Worm (Caenorhabditis elegans): ENCODE data around the gene acy-3.
A peak's percentile ranks its signal among the peaks of the same experiment; 100 is the strongest.

The acy-3 gene

DNA sequence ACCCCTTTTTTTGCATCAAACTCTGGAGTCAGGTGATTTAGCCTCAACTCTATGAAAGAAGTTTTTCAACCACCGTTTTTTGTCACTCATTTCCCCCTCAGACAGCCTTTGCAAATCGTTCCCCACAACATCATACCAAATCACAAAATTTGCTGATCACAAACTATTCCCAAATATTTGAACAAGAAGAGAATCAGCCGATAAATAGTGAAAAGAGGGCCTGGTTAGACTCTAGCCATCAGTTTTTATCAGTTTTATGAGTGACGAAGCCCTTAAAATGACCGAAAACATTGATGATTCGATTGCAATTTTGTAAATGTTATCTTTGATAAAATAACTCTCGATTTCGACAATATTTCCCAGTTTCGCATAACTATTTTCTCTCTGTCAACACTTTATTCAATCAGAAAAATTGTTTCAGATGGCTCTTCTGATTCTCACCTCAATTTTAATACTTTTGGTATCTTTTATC is 48.6 kb upstream of the acy-3 start, which contains the start of gene cyp-25A2:
Gene cyp-25A2, plus strand, starts transcription at position 422 of the 472 bp plus-strand sequence.
- TF ChIP-seq F49E8.2 (tag; optimal IDR thresholded peaks at IDR 0.05; ENCODE audit: borderline replicate concordance): no peak
- TF ChIP-seq ztf-11 (tag; optimal IDR thresholded peaks at IDR 0.05): no peak
- no peak for TF ChIP-seq aha-1 (tag)
- TF ChIP-seq lim-7 (GFP tag; IDR thresholded peaks at IDR 0.05): no peak
- TF ChIP-seq nhr-77 (tag; optimal IDR thresholded peaks at IDR 0.05): peak; percentile 68
- TF ChIP-seq saeg-2 (GFP tag; IDR thresholded peaks at IDR 0.05): no peak
- no peak for TF ChIP-seq pha-4 (GFP tag; IDR thresholded peaks at IDR 0.05)
- TF ChIP-seq pha-4 (tag; optimal IDR thresholded peaks at IDR 0.05): no peak
- TF ChIP-seq lin-39 (tag; optimal IDR thresholded peaks at IDR 0.05): no peak
- TF ChIP-seq ceh-44 (GFP tag; IDR thresholded peaks at IDR 0.05): no peak
- no peak for TF ChIP-seq attf-4 (tag; optimal IDR thresholded peaks at IDR 0.05)
- no peak for TF ChIP-seq madf-9 (GFP tag; conservative IDR thresholded peaks at IDR 0.05)
- peak in 1 of 2 experiments; percentile 13 for TF ChIP-seq lsy-2 (tag; optimal IDR thresholded peaks at IDR 0.05)
- TF ChIP-seq daf-19 (GFP tag; conservative IDR thresholded peaks at IDR 0.05): no peak
- no peak for TF ChIP-seq duxl-1 (tag; optimal IDR thresholded peaks at IDR 0.05; ENCODE audit: poor library complexity)
- no peak for TF ChIP-seq T26A8.4 (GFP tag; IDR thresholded peaks at IDR 0.05)
- peak; percentile 76 for TF ChIP-seq dve-1 (tag; optimal IDR thresholded peaks at IDR 0.05; ENCODE audit: insufficient read depth)
- TF ChIP-seq ctbp-1 (GFP tag; IDR thresholded peaks at IDR 0.05): no peak
- TF ChIP-seq nhr-6 (tag; optimal IDR thresholded peaks at IDR 0.05): no peak
- TF ChIP-seq D1046.2 (GFP tag; IDR thresholded peaks at IDR 0.05): no peak
- no peak for TF ChIP-seq dmd-8 (GFP tag; IDR thresholded peaks at IDR 0.05)
- TF ChIP-seq pqm-1 (tag; optimal IDR thresholded peaks at IDR 0.05): peak; percentile 86
- no peak for TF ChIP-seq ztf-7 (tag; optimal IDR thresholded peaks at IDR 0.05)
- TF ChIP-seq lin-1 (GFP tag; IDR thresholded peaks at IDR 0.05): no peak
- TF ChIP-seq hlh-11 (tag; optimal IDR thresholded peaks at IDR 0.05): peak; percentile 69
- no peak for TF ChIP-seq daf-16 (GFP tag; optimal IDR thresholded peaks at IDR 0.05)
- peak; percentile 91 for TF ChIP-seq daf-16 (tag; optimal IDR thresholded peaks at IDR 0.05)
- TF ChIP-seq F44E2.7 (GFP tag; IDR thresholded peaks at IDR 0.05): no peak
- no peak for TF ChIP-seq tag-97 (GFP tag; IDR thresholded peaks at IDR 0.05)
- TF ChIP-seq ceh-20 (GFP tag; IDR thresholded peaks at IDR 0.05): no peak
- no peak for TF ChIP-seq sdz-12 (GFP tag; optimal IDR thresholded peaks at IDR 0.05)
- TF ChIP-seq nhr-48 (tag; optimal IDR thresholded peaks at IDR 0.05): no peak
- TF ChIP-seq php-3 (GFP tag; IDR thresholded peaks at IDR 0.05): peak; percentile 80
- TF ChIP-seq nhr-28 (tag; optimal IDR thresholded peaks at IDR 0.05): peak; percentile 74
- no peak for TF ChIP-seq spr-3 (GFP tag; optimal IDR thresholded peaks at IDR 0.05)
- no peak for TF ChIP-seq unc-39 (tag; optimal IDR thresholded peaks at IDR 0.05)
- TF ChIP-seq nhr-10 (tag; optimal IDR thresholded peaks at IDR 0.05): no peak
- TF ChIP-seq hlh-30 (tag; optimal IDR thresholded peaks at IDR 0.05; ENCODE audit: insufficient read depth): peak; percentile 8
- no peak for TF ChIP-seq mxl-3 (GFP tag; optimal IDR thresholded peaks at IDR 0.05)
- no peak for TF ChIP-seq lir-3 (tag; optimal IDR thresholded peaks at IDR 0.05)
- TF ChIP-seq dmd-6 (GFP tag; IDR thresholded peaks at IDR 0.05): peak; percentile 73
- no peak for TF ChIP-seq fos-1 (tag; optimal IDR thresholded peaks at IDR 0.05)
- no peak for TF ChIP-seq Y105C5A.15 (GFP tag; IDR thresholded peaks at IDR 0.05)
- TF ChIP-seq zfp-2 (tag; optimal IDR thresholded peaks at IDR 0.05): no peak
- TF ChIP-seq nhr-42 (GFP tag; IDR thresholded peaks at IDR 0.05): no peak

Measured in whole organism, L4 larva.